Fruit fly (Drosophila melanogaster) Kc167 (cell line): ENCODE data around the gene CG43965.

Experiments used
- Myc ChIP-seq: fragments of >200 bp; optimal IDR thresholded peaks from 2 replicates; lab custom pipeline; 2017; ENCODE audit warnings: missing external identifiers
- Sin3A ChIP-seq: fragments of >200 bp; optimal IDR thresholded peaks from 2 replicates; lab custom pipeline; 2018; ENCODE audit warnings: missing external identifiers
- h ChIP-seq: fragments of >200 bp; optimal IDR thresholded peaks from 3 replicates; lab custom pipeline; 2018; ENCODE audit warnings: missing external identifiers
- insv ChIP-seq: fragments of >200 bp; optimal IDR thresholded peaks from 3 replicates; lab custom pipeline; 2018; ENCODE audit warnings: missing external identifiers
- psq ChIP-seq: fragments of >200 bp; optimal IDR thresholded peaks from 2 replicates; lab custom pipeline; 2017; ENCODE audit warnings: missing external identifiers
- ttk ChIP-seq: sonication (Bioruptor generic); optimal IDR thresholded peaks from 2 replicates; lab custom pipeline; 2017; ENCODE audit warnings: missing external identifiers

CG43965 gene

dm6 chr3L:8725252-8725651 lies 322 bp downstream of the CG43965 start:
- TF ChIP-seq psq (lab: Kevin White, UChicago): no peak
- TF ChIP-seq Myc (lab: Kevin White, UChicago): no peak
- no peak for TF ChIP-seq ttk (lab: Kevin White, UChicago)
- TF ChIP-seq h (lab: Kevin White, UChicago): no peak
- no peak for TF ChIP-seq Sin3A (lab: Kevin White, UChicago)
- no peak for TF ChIP-seq insv (lab: Kevin White, UChicago)

dm6 chr3L:8721145-8721544 lies 4.4 kb downstream of the CG43965 start, which contains the start of the genes CG32022 and CG6511:
Gene CG32022 (minus strand): TSS chr3L:8721272.
Gene CG6511 (plus strand): TSS chr3L:8721324.
- TF ChIP-seq Myc (lab: Kevin White, UChicago): no peak
- TF ChIP-seq h (lab: Kevin White, UChicago): no peak
- TF ChIP-seq Sin3A (lab: Kevin White, UChicago): no peak
- no peak for TF ChIP-seq psq (lab: Kevin White, UChicago)
- TF ChIP-seq ttk (lab: Kevin White, UChicago): no peak
- no peak for TF ChIP-seq insv (lab: Kevin White, UChicago)

dm6 chr3L:8719990-8720559 lies 5.5 kb downstream of the CG43965 start, which contains the start of gene SrpRbeta:
Gene SrpRbeta (minus strand): TSS chr3L:8720225.
- TF ChIP-seq Sin3A (lab: Kevin White, UChicago): no peak
- no peak for TF ChIP-seq insv (lab: Kevin White, UChicago)
- TF ChIP-seq Myc (lab: Kevin White, UChicago): no peak
- TF ChIP-seq h (lab: Kevin White, UChicago): no peak
- no peak for TF ChIP-seq psq (lab: Kevin White, UChicago)
- TF ChIP-seq ttk (lab: Kevin White, UChicago): no peak

dm6 chr3L:8718602-8719001 lies 7.0 kb downstream of the CG43965 start:
- TF ChIP-seq psq (lab: Kevin White, UChicago): no peak
- TF ChIP-seq Myc (lab: Kevin White, UChicago): no peak
- TF ChIP-seq ttk (lab: Kevin White, UChicago): no peak
- no peak for TF ChIP-seq insv (lab: Kevin White, UChicago)
- TF ChIP-seq h (lab: Kevin White, UChicago): no peak
- TF ChIP-seq Sin3A (lab: Kevin White, UChicago): no peak

dm6 chr3L:8716013-8716412 lies 9.6 kb downstream of the CG43965 start:
- TF ChIP-seq Myc (lab: Kevin White, UChicago) (no peak), insv (lab: Kevin White, UChicago) (no peak), Sin3A (lab: Kevin White, UChicago) (no peak), psq (lab: Kevin White, UChicago) (no peak), h (lab: Kevin White, UChicago) (no peak), ttk (lab: Kevin White, UChicago) (no peak)

- no peak for TF ChIP-seq ttk (lab: Kevin White, UChicago)
- TF ChIP-seq psq (lab: Kevin White, UChicago): no peak
- TF ChIP-seq h (lab: Kevin White, UChicago): no peak
- TF ChIP-seq Sin3A (lab: Kevin White, UChicago): no peak
- no peak for TF ChIP-seq insv (lab: Kevin White, UChicago)
- TF ChIP-seq Myc (lab: Kevin White, UChicago): no peak
Observed at dm6 chr3L:8712913-8713312, 12.7 kb downstream of the CG43965 start.

dm6 chr3L:8708856-8709255 lies 16.7 kb downstream of the CG43965 start:
- no peak for TF ChIP-seq ttk (lab: Kevin White, UChicago)
- TF ChIP-seq insv (lab: Kevin White, UChicago): no peak
- no peak for TF ChIP-seq Myc (lab: Kevin White, UChicago)
- no peak for TF ChIP-seq Sin3A (lab: Kevin White, UChicago)
- TF ChIP-seq psq (lab: Kevin White, UChicago): no peak
- no peak for TF ChIP-seq h (lab: Kevin White, UChicago)

- TF ChIP-seq Sin3A (lab: Kevin White, UChicago) (no peak), insv (lab: Kevin White, UChicago) (no peak), Myc (lab: Kevin White, UChicago) (no peak), ttk (lab: Kevin White, UChicago) (no peak), psq (lab: Kevin White, UChicago) (no peak), h (lab: Kevin White, UChicago) (no peak)
Observed at dm6 chr3L:8707821-8708220, 17.8 kb downstream of the CG43965 start.

- TF ChIP-seq Myc (lab: Kevin White, UChicago): no peak
- TF ChIP-seq Sin3A (lab: Kevin White, UChicago): no peak
- no peak for TF ChIP-seq h (lab: Kevin White, UChicago)
- TF ChIP-seq ttk (lab: Kevin White, UChicago): no peak
- no peak for TF ChIP-seq insv (lab: Kevin White, UChicago)
- TF ChIP-seq psq (lab: Kevin White, UChicago): no peak
Observed at dm6 chr3L:8707075-8707474, 18.5 kb downstream of the CG43965 start.

dm6 chr3L:8704713-8705412 lies 20.7 kb downstream of the CG43965 start:
- TF ChIP-seq Sin3A (lab: Kevin White, UChicago): no peak
- TF ChIP-seq psq (lab: Kevin White, UChicago): no peak
- no peak for TF ChIP-seq insv (lab: Kevin White, UChicago)
- TF ChIP-seq h (lab: Kevin White, UChicago): no peak
- no peak for TF ChIP-seq ttk (lab: Kevin White, UChicago)
- TF ChIP-seq Myc (lab: Kevin White, UChicago): no peak

- no peak for TF ChIP-seq Myc (lab: Kevin White, UChicago)
- no peak for TF ChIP-seq psq (lab: Kevin White, UChicago)
- TF ChIP-seq Sin3A (lab: Kevin White, UChicago): no peak
- TF ChIP-seq ttk (lab: Kevin White, UChicago): no peak
- TF ChIP-seq h (lab: Kevin White, UChicago): no peak
- no peak for TF ChIP-seq insv (lab: Kevin White, UChicago)
Observed at dm6 chr3L:8703707-8704236, 21.8 kb downstream of the CG43965 start.
